Worm (Caenorhabditis elegans) whole organism, L2 larva: ENCODE measurements around the gene iscu-1.

ENCODE experiments used
- aly-2 ChIP-seq: fragments of 150-350 bp; optimal IDR thresholded peaks from 2 replicates; lab custom pipeline; 2014; ENCODE audit warnings: missing biosample characterization, missing genetic modification characterization
- ceh-82 ChIP-seq: fragments of 150-350 bp; optimal IDR thresholded peaks from 2 replicates; lab custom pipeline; 2014; ENCODE audit warnings: missing biosample characterization, missing genetic modification characterization
- lin-11 ChIP-seq: fragments of 150-350 bp; sonication (generic microtip); optimal IDR thresholded peaks from 2 replicates; lab custom pipeline; 2014; ENCODE audit warnings: missing biosample characterization, missing genetic modification characterization, inconsistent platforms, mixed read lengths
- lin-39 ChIP-seq: fragments of 150-350 bp; optimal IDR thresholded peaks from 2 replicates; lab custom pipeline; 2014; ENCODE audit warnings: missing biosample characterization, missing genetic modification reagents, missing genetic modification characterization
- lsy-2 ChIP-seq, 2 experiments: fragments of 150-350 bp in 1 of 2; sonication (generic microtip) in 1 of 2; optimal IDR thresholded peaks; 2 replicates each; lab custom pipeline; 2014 to 2017; ENCODE audit warnings: missing biosample characterization in 2 of 2, missing genetic modification characterization in 2 of 2
- mdl-1 ChIP-seq, 2 experiments: fragments of 150-350 bp in 1 of 2; sonication (generic microtip) in 1 of 2; optimal IDR thresholded peaks; 2 replicates each; lab custom pipeline; 2017; ENCODE audit warnings: missing biosample characterization in 2 of 2, missing genetic modification characterization in 2 of 2
- nhr-11 ChIP-seq: fragments of 150-350 bp; optimal IDR thresholded peaks from 2 replicates; lab custom pipeline; 2014; ENCODE audit warnings: missing biosample characterization, missing genetic modification characterization
- nhr-23 ChIP-seq: fragments of 150-350 bp; optimal IDR thresholded peaks from 2 replicates; lab custom pipeline; 2014; ENCODE audit warnings: missing biosample characterization, missing genetic modification reagents, missing genetic modification characterization
- snpc-4 ChIP-seq: fragments of 150-350 bp; optimal IDR thresholded peaks from 2 replicates; lab custom pipeline; 2014; ENCODE audit warnings: missing biosample characterization, missing genetic modification characterization
- unc-39 ChIP-seq: fragments of 150-350 bp; optimal IDR thresholded peaks from 2 replicates; lab custom pipeline; 2014; ENCODE audit warnings: missing biosample characterization, missing genetic modification characterization
- unc-62 ChIP-seq: fragments of 150-350 bp; optimal IDR thresholded peaks from 2 replicates; lab custom pipeline; 2014; ENCODE audit warnings: missing biosample characterization, missing genetic modification reagents, missing genetic modification characterization
- zag-1 ChIP-seq: fragments of 150-350 bp; optimal IDR thresholded peaks from 2 replicates; lab custom pipeline; 2014; ENCODE audit warnings: missing biosample characterization, missing genetic modification characterization
- ztf-11 ChIP-seq: sonication (generic microtip); optimal IDR thresholded peaks from 2 replicates; lab custom pipeline; 2017; ENCODE audit warnings: missing biosample characterization, missing genetic modification characterization
- ztf-4 ChIP-seq: fragments of 150-350 bp; optimal IDR thresholded peaks from 2 replicates; lab custom pipeline; 2014; ENCODE audit warnings: missing biosample characterization, missing genetic modification characterization

ce11 chrIV:13745409-13745808 is 38.4 kb upstream of the iscu-1 start, which contains the start of gene C47A4.5:
- TF ChIP-seq zag-1 (tag; lab: Kevin White, UChicago) (no peak), lin-11 (tag; lab: Kevin White, UChicago) (no peak), lsy-2 (tag; optimal IDR thresholded peaks at IDR 0.05; lab: Kevin White, UChicago) (no peak), mdl-1 (tag; optimal IDR thresholded peaks at IDR 0.05; lab: Kevin White, UChicago) (no peak), nhr-11 (tag; lab: Kevin White, UChicago) (no peak), unc-62 (GFP tag; lab: Kevin White, UChicago) (no peak), unc-39 (tag; lab: Kevin White, UChicago) (no peak), ztf-11 (tag; lab: Kevin White, UChicago) (no peak), aly-2 (tag; lab: Kevin White, UChicago) (no peak), nhr-23 (tag; lab: Kevin White, UChicago) (no peak), lin-39 (no peak), ztf-4 (tag; lab: Kevin White, UChicago) (no peak), snpc-4 (tag; lab: Kevin White, UChicago) (no peak), ceh-82 (no peak)
